Worm (Caenorhabditis elegans) whole organism, young adult: Measurements from ENCODE around the gene let-767.

Source experiments
- D2030.7 ChIP-seq: fragments of 200-800 bp; sonication (Bioruptor generic); IDR thresholded peaks from 2 replicates; pipeline ENCODE4 v1.3.6; 2022; ENCODE audit warnings: missing genetic modification reagents, missing genetic modification characterization, missing compliant biosample characterization
- F22D6.2 ChIP-seq: sonication (generic microtip); optimal IDR thresholded peaks from 2 replicates; lab custom pipeline; 2016; ENCODE audit warnings: mild to moderate bottlenecking, missing genetic modification characterization, missing compliant biosample characterization
- F55B11.4 ChIP-seq: sonication (generic microtip); optimal IDR thresholded peaks from 2 replicates; lab custom pipeline; 2016; ENCODE audit warnings: missing compliant biosample characterization, missing genetic modification characterization, borderline replicate concordance; ENCODE audit not compliant: insufficient read depth
- T07F8.4 ChIP-seq: sonication (generic microtip); optimal IDR thresholded peaks from 2 replicates; lab custom pipeline; 2016; ENCODE audit warnings: mild to moderate bottlenecking, missing genetic modification characterization, moderate library complexity, missing compliant biosample characterization
- Y53G8AR.9 ChIP-seq: fragments of 200-800 bp; sonication (Bioruptor generic); conservative IDR thresholded peaks from 2 replicates; pipeline ENCODE4 v1.3.6; 2022; ENCODE audit warnings: missing genetic modification reagents, missing genetic modification characterization, missing compliant biosample characterization
- Y95B8A.8 ChIP-seq: fragments of 200-800 bp; sonication (Bioruptor generic); IDR thresholded peaks from 2 replicates; pipeline ENCODE4 v1.3.6; 2022; ENCODE audit warnings: missing genetic modification reagents, missing genetic modification characterization, missing compliant biosample characterization
- ZK185.1 ChIP-seq: sonication (generic microtip); optimal IDR thresholded peaks from 2 replicates; lab custom pipeline; 2016; ENCODE audit warnings: mild to moderate bottlenecking, missing genetic modification characterization, missing compliant biosample characterization; ENCODE audit not compliant: poor library complexity, severe bottlenecking
- attf-6 ChIP-seq: fragments of 200-800 bp; sonication (Bioruptor generic); IDR thresholded peaks from 2 replicates; pipeline ENCODE4 v1.3.6; 2022; ENCODE audit warnings: missing genetic modification reagents, missing genetic modification characterization, missing compliant biosample characterization
- bed-1 ChIP-seq: fragments of 200-800 bp; sonication (Bioruptor generic); IDR thresholded peaks from 2 replicates; pipeline ENCODE4 v1.3.6; 2022; ENCODE audit warnings: missing genetic modification reagents, missing genetic modification characterization, missing compliant biosample characterization
- cebp-2 ChIP-seq: fragments of 200-800 bp; sonication (Bioruptor generic); IDR thresholded peaks from 2 replicates; pipeline ENCODE4 v1.3.6; 2022; ENCODE audit warnings: missing genetic modification characterization, missing compliant biosample characterization
- ceh-100 ChIP-seq: fragments of 200-800 bp; sonication (Bioruptor generic); IDR thresholded peaks from 2 replicates; pipeline ENCODE4 v1.3.6; 2022; ENCODE audit warnings: missing genetic modification reagents, missing genetic modification characterization, missing compliant biosample characterization
- ceh-27 ChIP-seq: fragments of 200-800 bp; sonication (Bioruptor generic); optimal IDR thresholded peaks from 2 replicates; lab custom pipeline; 2018; ENCODE audit warnings: mild to moderate bottlenecking, missing genetic modification characterization, moderate library complexity, missing compliant biosample characterization
- ceh-91 ChIP-seq: fragments of 200-800 bp; sonication (Bioruptor generic); IDR thresholded peaks from 2 replicates; pipeline ENCODE4 v1.3.6; 2022; ENCODE audit warnings: missing genetic modification reagents, missing genetic modification characterization, missing compliant biosample characterization
- dox-1 ChIP-seq: fragments of 200-800 bp; sonication (Bioruptor generic); IDR thresholded peaks from 2 replicates; pipeline ENCODE4 v1.3.6; 2022; ENCODE audit warnings: missing genetic modification reagents, missing genetic modification characterization, missing compliant biosample characterization
- dpff-1 ChIP-seq: sonication (generic microtip); optimal IDR thresholded peaks from 2 replicates; lab custom pipeline; 2017; ENCODE audit warnings: mild to moderate bottlenecking, missing genetic modification characterization, missing compliant biosample characterization
- dpl-1 ChIP-seq: fragments of 150-350 bp; optimal IDR thresholded peaks from 2 replicates; lab custom pipeline; 2014; ENCODE audit warnings: missing biosample characterization, missing genetic modification reagents, missing genetic modification characterization
- efl-1 ChIP-seq: fragments of 150-350 bp; optimal IDR thresholded peaks from 2 replicates; lab custom pipeline; 2014; ENCODE audit warnings: missing biosample characterization, missing genetic modification reagents, missing genetic modification characterization
- gei-17 ChIP-seq: fragments of 200-800 bp; sonication (Bioruptor generic); optimal IDR thresholded peaks from 2 replicates; lab custom pipeline; 2018; ENCODE audit warnings: mild to moderate bottlenecking, missing genetic modification characterization, missing compliant biosample characterization
- hlh-26 ChIP-seq: fragments of 200-800 bp; sonication (Bioruptor generic); conservative IDR thresholded peaks from 2 replicates; pipeline ENCODE4 v1.3.6; 2022; ENCODE audit warnings: missing genetic modification reagents, missing genetic modification characterization, missing compliant biosample characterization
- let-526 ChIP-seq: fragments of 200-800 bp; sonication (Bioruptor generic); IDR thresholded peaks from 2 replicates; pipeline ENCODE4 v1.3.6; 2022; ENCODE audit warnings: missing genetic modification reagents, missing genetic modification characterization, missing compliant biosample characterization
- lin-26 ChIP-seq: fragments of 200-800 bp; sonication (Bioruptor generic); IDR thresholded peaks from 2 replicates; pipeline ENCODE4 v1.3.6; 2022; ENCODE audit warnings: missing genetic modification reagents, missing genetic modification characterization, missing compliant biosample characterization
- lin-35 ChIP-seq, 3 experiments: fragments of 150-350 bp in 2 of 3; sonication (generic microtip) in 1 of 3; optimal IDR thresholded peaks; 2 replicates each; lab custom pipeline; 2014 to 2018; ENCODE audit warnings: missing biosample characterization in 3 of 3, missing genetic modification characterization in 3 of 3, missing genetic modification reagents in 3 of 3
- lin-54 ChIP-seq: fragments of 200-800 bp; sonication (Bioruptor generic); optimal IDR thresholded peaks from 2 replicates; lab custom pipeline; 2018; ENCODE audit warnings: mild to moderate bottlenecking, missing genetic modification characterization, missing compliant biosample characterization
- lsl-1 ChIP-seq: fragments of 200-800 bp; sonication (Bioruptor generic); optimal IDR thresholded peaks from 2 replicates; lab custom pipeline; 2018; ENCODE audit warnings: mild to moderate bottlenecking, missing genetic modification characterization, moderate library complexity, missing compliant biosample characterization
- mcd-1 ChIP-seq: fragments of 200-800 bp; sonication (Bioruptor generic); IDR thresholded peaks from 2 replicates; pipeline ENCODE4 v1.3.6; 2022; ENCODE audit warnings: missing genetic modification reagents, missing genetic modification characterization, missing compliant biosample characterization
- mes-4 ChIP-seq: sonication (generic microtip); optimal IDR thresholded peaks from 2 replicates; lab custom pipeline; 2016; ENCODE audit warnings: missing genotype, missing genetic modification characterization, missing compliant biosample characterization
- mxl-1 ChIP-seq: sonication (generic microtip); optimal IDR thresholded peaks from 2 replicates; lab custom pipeline; 2016; ENCODE audit warnings: missing genetic modification characterization, missing compliant biosample characterization
- nfya-1 ChIP-seq: sonication (generic microtip); optimal IDR thresholded peaks from 2 replicates; lab custom pipeline; 2017; ENCODE audit warnings: antibody characterized with exemption, missing compliant biosample characterization, missing genetic modification characterization, borderline replicate concordance; ENCODE audit not compliant: insufficient read depth
- nfyb-1 ChIP-seq: fragments of 200-800 bp; sonication (Bioruptor generic); IDR thresholded peaks from 2 replicates; pipeline ENCODE4 v1.3.6; 2022; ENCODE audit warnings: missing genetic modification reagents, missing genetic modification characterization, missing compliant biosample characterization
- nhr-27 ChIP-seq: fragments of 200-800 bp; sonication (Bioruptor generic); optimal IDR thresholded peaks from 2 replicates; lab custom pipeline; 2018; ENCODE audit warnings: mild to moderate bottlenecking, missing genetic modification characterization, moderate library complexity, missing compliant biosample characterization
- pbrm-1 ChIP-seq: fragments of 200-800 bp; sonication (Bioruptor generic); IDR thresholded peaks from 2 replicates; pipeline ENCODE4 v1.3.6; 2022; ENCODE audit warnings: missing genetic modification reagents, missing genetic modification characterization, missing compliant biosample characterization
- pha-4 ChIP-seq: fragments of 150-350 bp; sonication (generic microtip); optimal IDR thresholded peaks from 2 replicates; lab custom pipeline; 2014; ENCODE audit warnings: missing biosample characterization, missing genetic modification reagents, missing genetic modification characterization
- snpc-1.1 ChIP-seq: sonication (generic microtip); optimal IDR thresholded peaks from 2 replicates; lab custom pipeline; 2017; ENCODE audit warnings: missing genetic modification characterization, mild to moderate bottlenecking, missing compliant biosample characterization, antibody characterized with exemption, moderate library complexity, missing genotype, missing genetic modification reagents; ENCODE audit not compliant: insufficient read depth
- snpc-3.4 ChIP-seq: sonication (generic microtip); optimal IDR thresholded peaks from 2 replicates; lab custom pipeline; 2017; ENCODE audit warnings: missing genetic modification characterization, mild to moderate bottlenecking, missing compliant biosample characterization, antibody characterized with exemption, moderate library complexity, missing genotype, missing genetic modification reagents
- snpc-4 ChIP-seq, 5 experiments: fragments of 150-350 bp in 1 of 5; sonication (generic microtip) in 4 of 5; optimal IDR thresholded peaks; 2 replicates each; lab custom pipeline; 2014 to 2018; ENCODE audit warnings: missing genetic modification characterization in 5 of 5, missing biosample characterization in 3 of 5, antibody characterized with exemption in 2 of 5, mild to moderate bottlenecking in 2 of 5, missing compliant biosample characterization in 2 of 5, missing genotype in 2 of 5, moderate library complexity in 2 of 5, missing genetic modification reagents in 1 of 5
- tbp1 ChIP-seq: fragments of 200-800 bp; sonication (Bioruptor generic); optimal IDR thresholded peaks from 2 replicates; lab custom pipeline; 2018; ENCODE audit warnings: mild to moderate bottlenecking, missing genetic modification characterization, missing compliant biosample characterization
- unc-130 ChIP-seq: sonication (generic microtip); optimal IDR thresholded peaks from 2 replicates; lab custom pipeline; 2016; ENCODE audit warnings: missing genetic modification reagents, missing genetic modification characterization, missing compliant biosample characterization
- zfh-2 ChIP-seq: fragments of 200-800 bp; sonication (Bioruptor generic); conservative IDR thresholded peaks from 2 replicates; pipeline ENCODE4 v1.3.6; 2022; ENCODE audit warnings: missing genetic modification reagents, missing genetic modification characterization, missing compliant biosample characterization
- ztf-22 ChIP-seq: fragments of 200-800 bp; sonication (Bioruptor generic); optimal IDR thresholded peaks from 2 replicates; lab custom pipeline; 2018; ENCODE audit warnings: mild to moderate bottlenecking, missing genetic modification characterization, moderate library complexity, missing compliant biosample characterization
- ztf-25 ChIP-seq: fragments of 200-800 bp; sonication (Bioruptor generic); IDR thresholded peaks from 2 replicates; pipeline ENCODE4 v1.3.6; 2022; ENCODE audit warnings: missing genetic modification reagents, missing genetic modification characterization, missing compliant biosample characterization
- ztf-26 ChIP-seq: sonication (generic microtip); optimal IDR thresholded peaks from 2 replicates; lab custom pipeline; 2017; ENCODE audit warnings: missing genetic modification characterization, missing compliant biosample characterization

Gene let-767

ce11 chrIII:6348578-6348977 lies 8.8 kb upstream of the let-767 start (continued):
- TF ChIP-seq tbp1 (GFP tag; lab: Kevin White, UChicago) = no peak
- no peak for TF ChIP-seq ceh-91
- TF ChIP-seq lin-35 (GFP tag; optimal IDR thresholded peaks at IDR 0.05; lab: Kevin White, UChicago) = peak in 1 of 3 experiments; percentile 11
- TF ChIP-seq lsl-1 (GFP tag; lab: Kevin White, UChicago) = no peak
- TF ChIP-seq dox-1 (GFP tag; lab: Robert Waterston, UW) = no peak
- TF ChIP-seq gei-17 (GFP tag; lab: Kevin White, UChicago) = no peak
- TF ChIP-seq cebp-2 (GFP tag; lab: Robert Waterston, UW) = no peak
- no peak for TF ChIP-seq pha-4
- no peak for TF ChIP-seq mxl-1 (tag; lab: Kevin White, UChicago)
- no peak for TF ChIP-seq let-526 (GFP tag; lab: Robert Waterston, UW)
- TF ChIP-seq lin-26 (GFP tag; lab: Robert Waterston, UW) = no peak
- TF ChIP-seq hlh-26 (GFP tag; lab: Robert Waterston, UW) = no peak
- TF ChIP-seq Y53G8AR.9 (GFP tag; lab: Robert Waterston, UW) = no peak
- TF ChIP-seq nhr-27 (tag; lab: Kevin White, UChicago) = no peak
- TF ChIP-seq mcd-1 (GFP tag; lab: Robert Waterston, UW) = no peak
- no peak for TF ChIP-seq dpl-1 (GFP tag; lab: Kevin White, UChicago)
- TF ChIP-seq snpc-1.1 (tag; lab: Kevin White, UChicago) = no peak
- no peak for TF ChIP-seq F55B11.4 (tag; lab: Kevin White, UChicago)
- TF ChIP-seq efl-1 (GFP tag; lab: Kevin White, UChicago) = no peak
- no peak for TF ChIP-seq attf-6 (GFP tag; lab: Robert Waterston, UW)
- TF ChIP-seq Y95B8A.8 (GFP tag; lab: Robert Waterston, UW) = no peak
- no peak for TF ChIP-seq ztf-25 (GFP tag; lab: Robert Waterston, UW)
- peak; percentile 57 for TF ChIP-seq ceh-27 (GFP tag; lab: Kevin White, UChicago)
- no peak for TF ChIP-seq snpc-4 (GFP tag; optimal IDR thresholded peaks at IDR 0.05; lab: Kevin White, UChicago)
- no peak for TF ChIP-seq snpc-4 (tag; optimal IDR thresholded peaks at IDR 0.05; lab: Kevin White, UChicago)
- no peak for TF ChIP-seq mes-4 (tag; lab: Kevin White, UChicago)
- TF ChIP-seq ZK185.1 (tag; lab: Kevin White, UChicago) = no peak
- no peak for TF ChIP-seq unc-130 (GFP tag; lab: Kevin White, UChicago)
- no peak for TF ChIP-seq F22D6.2 (tag; lab: Kevin White, UChicago)
- no peak for TF ChIP-seq ztf-22 (GFP tag; lab: Kevin White, UChicago)
- no peak for TF ChIP-seq bed-1
- no peak for TF ChIP-seq ztf-26 (tag; lab: Kevin White, UChicago)
- TF ChIP-seq nfyb-1 (GFP tag; lab: Robert Waterston, UW) = no peak
- TF ChIP-seq lin-54 (GFP tag; lab: Kevin White, UChicago) = no peak
- TF ChIP-seq dpff-1 (tag; lab: Kevin White, UChicago) = no peak
- TF ChIP-seq ceh-100 (GFP tag; lab: Robert Waterston, UW) = no peak; the same call in 1 of the 2 replicates
- no peak for TF ChIP-seq snpc-3.4 (tag; lab: Kevin White, UChicago)
- no peak for TF ChIP-seq T07F8.4 (tag; lab: Kevin White, UChicago)
- no peak for TF ChIP-seq nfya-1 (tag; lab: Kevin White, UChicago)
- TF ChIP-seq zfh-2 (GFP tag; lab: Robert Waterston, UW) = peak; percentile 42; the same call in 1 of the 2 replicates
- 0 out of 2 replicates have a peak, but pooled peaks have one; percentile 15 for TF ChIP-seq pbrm-1 (GFP tag; lab: Robert Waterston, UW)
- no peak for TF ChIP-seq D2030.7 (GFP tag; lab: Robert Waterston, UW)
